Fruit fly (Drosophila melanogaster) whole organism, prepupa: ENCODE data around the gene psd.

ENCODE experiments used
- Blimp-1 ChIP-seq: fragments of 200-800 bp; sonication (Bioruptor generic); optimal IDR thresholded peaks from 3 replicates; lab custom pipeline; 2017; ENCODE audit warnings: missing biosample characterization, missing genetic modification characterization, mild to moderate bottlenecking, moderate library complexity, missing genetic modification reagents
- CG10669 ChIP-seq: fragments of 200-800 bp; sonication (Bioruptor generic); optimal IDR thresholded peaks from 3 replicates; lab custom pipeline; 2018; ENCODE audit warnings: missing biosample characterization, mild to moderate bottlenecking, missing genetic modification characterization, moderate library complexity
- CG11294 ChIP-seq: fragments of 200-800 bp; sonication (Bioruptor generic); IDR thresholded peaks from 2 replicates; pipeline ENCODE4 v1.3.6; 2022; ENCODE audit warnings: missing biosample characterization, missing genetic modification characterization
- CG15336 ChIP-seq: fragments of 200-800 bp; sonication (Bioruptor generic); IDR thresholded peaks from 2 replicates; pipeline ENCODE4 v1.3.6; 2022; ENCODE audit warnings: missing biosample characterization, missing genetic modification characterization
- CG1621 ChIP-seq: fragments of 200-800 bp; sonication (Bioruptor generic); optimal IDR thresholded peaks from 3 replicates; lab custom pipeline; 2018; ENCODE audit warnings: missing biosample characterization, mild to moderate bottlenecking, missing genetic modification characterization
- CG16779 ChIP-seq: fragments of 200-800 bp; sonication (Bioruptor generic); optimal IDR thresholded peaks from 3 replicates; lab custom pipeline; 2017; ENCODE audit warnings: missing biosample characterization, mild to moderate bottlenecking, missing genetic modification characterization
- CG3032 ChIP-seq: fragments of 200-800 bp; optimal IDR thresholded peaks from 2 replicates; lab custom pipeline; 2019; ENCODE audit warnings: missing biosample characterization, mild to moderate bottlenecking, missing genetic modification characterization, moderate library complexity
- CG32006 ChIP-seq: fragments of 200-800 bp; sonication (Bioruptor generic); optimal IDR thresholded peaks from 3 replicates; lab custom pipeline; 2017; ENCODE audit warnings: missing biosample characterization, mild to moderate bottlenecking, missing genetic modification characterization
- CG34406 ChIP-seq: fragments of 200-800 bp; sonication (Bioruptor generic); optimal IDR thresholded peaks from 3 replicates; lab custom pipeline; 2016; ENCODE audit warnings: missing biosample characterization, missing genetic modification characterization
- CG4318 ChIP-seq: fragments of 200-800 bp; sonication (Bioruptor generic); optimal IDR thresholded peaks from 3 replicates; lab custom pipeline; 2017; ENCODE audit warnings: missing biosample characterization, mild to moderate bottlenecking, missing genetic modification characterization
- CG6163 ChIP-seq: fragments of 200-800 bp; sonication (Bioruptor generic); IDR thresholded peaks from 3 replicates; pipeline ENCODE4 v1.3.6; 2022; ENCODE audit warnings: missing biosample characterization, missing genetic modification characterization
- CG8119 ChIP-seq: fragments of 200-800 bp; sonication (Bioruptor generic); IDR thresholded peaks from 3 replicates; pipeline ENCODE4 v1.3.6; 2022; ENCODE audit warnings: missing biosample characterization, missing genetic modification characterization
- CG8319 ChIP-seq: fragments of 200-800 bp; sonication (Bioruptor generic); optimal IDR thresholded peaks from 3 replicates; lab custom pipeline; 2016; ENCODE audit warnings: missing biosample characterization, missing genetic modification characterization
- Eip75B ChIP-seq: fragments of 200-800 bp; sonication (Bioruptor generic); optimal IDR thresholded peaks from 3 replicates; lab custom pipeline; 2016; ENCODE audit warnings: missing biosample characterization, missing genetic modification characterization
- Eip78C ChIP-seq: fragments of 200-800 bp; sonication (Bioruptor generic); peaks from one replicate; lab custom pipeline; 2016; ENCODE audit warnings: missing biosample characterization, missing genetic modification characterization
- Eip93F ChIP-seq: fragments of 200-800 bp; sonication (Bioruptor generic); optimal IDR thresholded peaks from 2 replicates; lab custom pipeline; 2016; ENCODE audit warnings: missing biosample characterization, mild to moderate bottlenecking, missing genetic modification characterization
- Ets21C ChIP-seq: fragments of 200-800 bp; sonication (Bioruptor generic); optimal IDR thresholded peaks from 3 replicates; lab custom pipeline; 2016; ENCODE audit warnings: missing biosample characterization, missing genetic modification characterization
- Gug ChIP-seq: fragments of 200-800 bp; sonication (Bioruptor generic); IDR thresholded peaks from 2 replicates; pipeline ENCODE4 v1.3.6; 2022; ENCODE audit warnings: missing biosample characterization, missing genetic modification characterization
- Hr38 ChIP-seq: sonication (Bioruptor generic); optimal IDR thresholded peaks from 2 replicates; lab custom pipeline; 2016; ENCODE audit warnings: missing biosample characterization, missing genetic modification characterization
- Hr39 ChIP-seq: fragments of 200-800 bp; sonication (Bioruptor generic); optimal IDR thresholded peaks from 2 replicates; lab custom pipeline; 2016; ENCODE audit warnings: missing biosample characterization, missing genetic modification characterization
- Lpt ChIP-seq: fragments of 200-800 bp; sonication (Bioruptor generic); optimal IDR thresholded peaks from 3 replicates; lab custom pipeline; 2016; ENCODE audit warnings: missing biosample characterization, missing genetic modification characterization
- Met ChIP-seq: fragments of 200-800 bp; sonication (Bioruptor generic); optimal IDR thresholded peaks from 3 replicates; lab custom pipeline; 2016; ENCODE audit warnings: missing biosample characterization, missing genetic modification characterization
- Smox ChIP-seq: fragments of 200-800 bp; sonication (Bioruptor generic); optimal IDR thresholded peaks from 3 replicates; lab custom pipeline; 2016; ENCODE audit warnings: missing biosample characterization, missing genetic modification characterization
- Sox14 ChIP-seq: fragments of 200-800 bp; sonication (Bioruptor generic); optimal IDR thresholded peaks from 3 replicates; lab custom pipeline; 2016; ENCODE audit warnings: missing biosample characterization, missing genetic modification characterization
- achi ChIP-seq: fragments of 200-800 bp; sonication (Bioruptor generic); optimal IDR thresholded peaks from 3 replicates; lab custom pipeline; 2016; ENCODE audit warnings: missing biosample characterization, missing genetic modification characterization
- dsx ChIP-seq: fragments of 200-800 bp; optimal IDR thresholded peaks from 3 replicates; lab custom pipeline; 2019; ENCODE audit warnings: missing biosample characterization, mild to moderate bottlenecking, missing genetic modification characterization, moderate library complexity; ENCODE audit not compliant: poor library complexity, severe bottlenecking
- fd85E ChIP-seq: fragments of 200-800 bp; sonication (Bioruptor generic); optimal IDR thresholded peaks from 3 replicates; lab custom pipeline; 2016; ENCODE audit warnings: missing biosample characterization, missing genetic modification characterization
- fkh ChIP-seq: fragments of 200-800 bp; sonication (Bioruptor generic); optimal IDR thresholded peaks from 3 replicates; lab custom pipeline; 2017; ENCODE audit warnings: missing biosample characterization, mild to moderate bottlenecking, missing genetic modification characterization, moderate library complexity
- net ChIP-seq: fragments of 200-800 bp; sonication (Bioruptor generic); optimal IDR thresholded peaks from 3 replicates; lab custom pipeline; 2016; ENCODE audit warnings: missing biosample characterization, missing genetic modification characterization
- pdm3 ChIP-seq: fragments of 200-800 bp; sonication (Bioruptor generic); optimal IDR thresholded peaks from 3 replicates; lab custom pipeline; 2016; ENCODE audit warnings: missing biosample characterization, missing genetic modification characterization
- salr ChIP-seq, 2 experiments: fragments of 200-800 bp; sonication (Bioruptor generic); optimal IDR thresholded peaks; 3 replicates each; lab custom pipeline; 2016 to 2018; ENCODE audit warnings: missing biosample characterization in 2 of 2, missing genetic modification characterization in 2 of 2, mild to moderate bottlenecking in 1 of 2
- spab ChIP-seq: fragments of 200-800 bp; sonication (Bioruptor generic); optimal IDR thresholded peaks from 2 replicates; lab custom pipeline; 2017; ENCODE audit warnings: missing biosample characterization, mild to moderate bottlenecking, missing genetic modification characterization, missing genetic modification reagents
- svp ChIP-seq: fragments of 200-800 bp; sonication (Bioruptor generic); peaks from one replicate; lab custom pipeline; 2016; ENCODE audit warnings: missing biosample characterization, missing genetic modification characterization
- topi ChIP-seq: fragments of 200-800 bp; sonication (Bioruptor generic); optimal IDR thresholded peaks from 3 replicates; lab custom pipeline; 2016; ENCODE audit warnings: missing biosample characterization, missing genetic modification characterization
- vri ChIP-seq: fragments of 200-800 bp; sonication (Bioruptor generic); optimal IDR thresholded peaks from 3 replicates; lab custom pipeline; 2016; ENCODE audit warnings: missing biosample characterization, mild to moderate bottlenecking, missing genetic modification characterization

Gene psd

DNA sequence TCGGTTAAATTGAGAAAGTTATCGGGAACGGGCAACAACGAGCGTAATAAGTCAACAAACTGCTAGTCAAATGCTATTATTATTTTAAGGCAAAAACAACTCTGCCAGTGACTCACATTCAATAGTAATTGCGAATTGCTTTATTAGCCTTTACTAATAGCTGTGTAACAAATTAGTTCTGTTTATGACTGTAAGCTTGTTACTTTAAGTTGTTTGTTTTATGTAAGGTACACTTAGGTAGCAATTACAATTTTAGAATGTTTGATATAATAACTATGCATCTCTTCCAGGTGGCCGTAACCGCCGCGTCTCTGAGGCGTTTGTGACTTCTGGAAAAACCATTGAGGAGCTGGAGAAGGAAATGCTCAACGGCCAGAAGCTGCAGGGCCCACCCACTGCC lies 18.0 kb downstream of the psd start:
- TF ChIP-seq Ets21C, result no peak
- TF ChIP-seq Blimp-1 (GFP tag; lab: Kevin White, UChicago), result no peak
- TF ChIP-seq Lpt (GFP tag; lab: Kevin White, UChicago), result no peak
- TF ChIP-seq Hr39 (GFP tag; lab: Kevin White, UChicago), result no peak
- TF ChIP-seq Eip93F (GFP tag; lab: Kevin White, UChicago), result no peak
- TF ChIP-seq CG8119 (GFP tag; lab: Robert Waterston, UW), result no peak
- TF ChIP-seq achi, result no peak
- TF ChIP-seq CG8319 (GFP tag; lab: Kevin White, UChicago), result no peak
- TF ChIP-seq salr (GFP tag; optimal IDR thresholded peaks at IDR 0.05; lab: Kevin White, UChicago), result no peak
- TF ChIP-seq Met (GFP tag; lab: Kevin White, UChicago), result no peak
- TF ChIP-seq CG32006 (GFP tag; lab: Kevin White, UChicago), result no peak
- TF ChIP-seq Sox14 (GFP tag; lab: Kevin White, UChicago), result no peak
- no peak for TF ChIP-seq CG1621 (tag; lab: Kevin White, UChicago)
- TF ChIP-seq net (GFP tag; lab: Kevin White, UChicago), result no peak
- TF ChIP-seq fd85E (GFP tag; lab: Kevin White, UChicago), result no peak
- no peak for TF ChIP-seq fkh (GFP tag; lab: Kevin White, UChicago)
- TF ChIP-seq topi (GFP tag; lab: Kevin White, UChicago), result no peak
- no peak for TF ChIP-seq vri (GFP tag; lab: Kevin White, UChicago)
- no peak for TF ChIP-seq Hr38
- no peak for TF ChIP-seq CG34406

DNA sequence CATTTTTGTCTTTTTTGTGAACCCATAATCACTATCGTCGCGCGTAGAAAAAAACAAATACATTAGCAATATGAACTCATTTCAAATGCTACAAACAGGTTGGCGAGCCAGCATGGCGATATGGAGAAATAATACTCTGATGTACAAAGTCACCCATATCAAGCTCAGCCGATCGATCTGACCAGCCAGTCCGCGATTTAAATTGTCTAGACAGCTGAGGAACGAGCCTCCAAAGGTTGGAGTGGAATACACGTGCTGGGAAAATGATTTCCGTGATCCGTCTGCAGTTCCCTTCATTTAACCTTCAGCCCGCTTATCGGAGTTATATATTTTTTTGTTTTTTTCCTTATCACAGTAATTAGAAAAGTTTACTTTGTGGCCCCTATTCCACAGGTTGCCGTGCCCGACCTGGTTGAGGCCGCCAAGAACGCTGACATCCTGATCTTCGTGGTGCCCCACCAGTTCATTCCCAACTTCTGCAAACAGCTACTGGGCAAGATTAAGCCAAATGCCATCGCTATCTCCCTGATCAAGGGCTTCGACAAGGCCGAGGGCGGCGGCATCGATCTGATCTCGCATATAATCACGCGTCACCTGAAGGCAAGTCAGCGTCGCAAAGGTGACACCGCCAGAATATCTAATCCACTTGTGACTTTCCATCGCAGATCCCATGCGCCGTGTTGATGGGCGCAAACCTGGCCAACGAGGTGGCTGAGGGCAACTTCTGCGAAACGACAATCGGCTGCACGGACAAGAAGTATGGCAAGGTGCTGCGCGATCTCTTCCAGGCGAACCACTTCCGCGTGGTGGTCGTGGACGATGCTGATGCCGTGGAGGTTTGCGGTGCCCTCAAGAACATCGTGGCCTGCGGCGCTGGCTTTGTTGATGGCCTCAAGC lies 18.9 kb downstream of the psd start:
- TF ChIP-seq svp (peak; percentile 90), CG3032 (tag; lab: Kevin White, UChicago) (no peak), CG15336 (GFP tag; lab: Robert Waterston, UW) (no peak), spab (GFP tag; lab: Kevin White, UChicago) (no peak)

DNA sequence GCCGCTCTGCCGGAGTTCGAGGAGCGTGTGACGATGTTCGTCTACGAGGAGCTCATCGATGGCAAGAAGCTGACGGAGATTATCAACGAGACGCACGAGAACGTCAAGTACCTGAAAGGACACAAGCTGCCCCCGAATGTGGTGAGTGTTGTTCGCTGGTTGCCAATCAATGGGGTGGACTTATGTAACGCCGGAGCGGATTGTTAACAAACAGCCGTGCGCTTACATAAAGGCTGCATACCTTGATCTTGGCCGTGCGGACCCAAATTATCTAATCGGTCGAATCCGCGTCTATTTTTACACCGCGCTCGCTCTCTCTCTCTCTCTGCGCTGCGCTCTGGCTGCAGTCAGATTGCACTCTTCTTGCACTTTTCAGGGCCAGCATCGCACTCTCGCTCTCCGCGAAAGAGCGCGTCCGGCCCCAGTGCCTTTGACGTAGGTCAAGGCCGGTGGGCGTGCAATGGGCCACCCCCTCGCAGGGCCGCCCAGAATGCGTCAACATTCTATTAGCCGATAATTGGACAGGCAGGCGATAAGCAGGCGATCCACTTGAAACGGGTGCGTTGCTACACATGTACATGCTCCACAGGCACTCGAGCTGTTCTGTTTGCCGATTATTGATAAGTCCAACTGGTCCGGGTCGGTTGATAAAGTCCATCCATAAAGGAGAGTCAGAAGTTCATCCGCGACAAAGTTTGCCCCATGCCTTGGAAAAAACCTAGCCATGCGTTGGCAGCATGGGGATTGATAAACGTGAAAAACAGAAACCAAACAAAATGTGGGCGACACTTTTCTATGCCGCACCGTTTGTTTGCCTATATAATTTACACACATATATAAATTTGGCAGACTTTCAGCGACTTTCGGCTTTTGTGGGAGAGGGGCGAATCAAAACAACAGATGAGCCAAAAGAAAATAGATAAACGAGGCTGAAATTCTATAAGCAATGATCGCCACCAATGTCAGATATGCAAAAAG lies 20.2 kb downstream of the psd start:
- TF ChIP-seq CG10669 (GFP tag; lab: Kevin White, UChicago) (no peak), vri (GFP tag; lab: Kevin White, UChicago) (peak; percentile 58), CG8119 (GFP tag; lab: Robert Waterston, UW) (0 out of 3 replicates have a peak, but pooled peaks have one; percentile 20), svp (peak; percentile 99), dsx (GFP tag; lab: Kevin White, UChicago) (no peak), Eip78C (peak; percentile 50), Eip75B (GFP tag; lab: Kevin White, UChicago) (peak; percentile 29), Met (GFP tag; lab: Kevin White, UChicago) (no peak), CG16779 (tag; lab: Kevin White, UChicago) (peak; percentile 58), Eip93F (GFP tag; lab: Kevin White, UChicago) (peak; percentile 10), pdm3 (no peak), CG4318 (no peak), CG15336 (GFP tag; lab: Robert Waterston, UW) (peak; percentile 40; the same call in 1 of the 2 replicates), CG11294 (GFP tag; lab: Robert Waterston, UW) (no peak), fkh (GFP tag; lab: Kevin White, UChicago) (peak; percentile 74), Lpt (GFP tag; lab: Kevin White, UChicago) (no peak), Gug (0 out of 2 replicates have a peak, but pooled peaks have one; percentile 30), Smox (GFP tag; lab: Kevin White, UChicago) (no peak), CG6163 (peak; percentile 58; the same call in 1 of the 3 replicates), CG1621 (tag; lab: Kevin White, UChicago) (peak; percentile 22)
